Fruit fly (Drosophila melanogaster) whole organism, embryonic: ENCODE measurements around the gene CG13062.

Source experiments
- Aef1 ChIP-seq: fragments of 200-800 bp; sonication (Bioruptor generic); IDR thresholded peaks from 3 replicates; pipeline ENCODE4 v1.3.6; 2022; ENCODE audit warnings: missing biosample characterization, missing genetic modification characterization
- Atf-2 ChIP-seq: fragments of 200-800 bp; sonication (Bioruptor generic); optimal IDR thresholded peaks from 2 replicates; lab custom pipeline; 2016; ENCODE audit warnings: missing biosample characterization, missing genetic modification characterization
- CG10959 ChIP-seq: fragments of 200-800 bp; sonication (Bioruptor generic); IDR thresholded peaks from 2 replicates; pipeline ENCODE4 v1.3.6; 2022; ENCODE audit warnings: missing biosample characterization, missing genetic modification characterization
- CG11247 ChIP-seq: fragments of 200-800 bp; sonication (Bioruptor generic); IDR thresholded peaks from 2 replicates; pipeline ENCODE4 v1.3.6; 2022; ENCODE audit warnings: missing biosample characterization, missing genetic modification characterization
- CG12769 ChIP-seq: fragments of 200-800 bp; sonication (Bioruptor generic); optimal IDR thresholded peaks from 2 replicates; lab custom pipeline; 2019; ENCODE audit warnings: missing biosample characterization, mild to moderate bottlenecking, missing genetic modification characterization, moderate library complexity
- CG13287 ChIP-seq: fragments of 200-800 bp; sonication (Bioruptor generic); IDR thresholded peaks from 2 replicates; pipeline ENCODE4 v1.3.6; 2022; ENCODE audit warnings: missing biosample characterization, missing genetic modification characterization; ENCODE audit not compliant: partially characterized antibody
- CG15269 ChIP-seq: fragments of 200-800 bp; sonication (Bioruptor generic); optimal IDR thresholded peaks from 2 replicates; lab custom pipeline; 2018; ENCODE audit warnings: missing biosample characterization, mild to moderate bottlenecking, missing genetic modification characterization, moderate library complexity
- CG1602 ChIP-seq: fragments of 200-800 bp; sonication (Bioruptor generic); optimal IDR thresholded peaks from 3 replicates; lab custom pipeline; 2016; ENCODE audit warnings: missing biosample characterization, missing genetic modification characterization
- CG18262 ChIP-seq: fragments of 200-800 bp; optimal IDR thresholded peaks from 3 replicates; lab custom pipeline; 2019; ENCODE audit warnings: missing biosample characterization, mild to moderate bottlenecking, missing genetic modification characterization, moderate library complexity
- CG2116 ChIP-seq: fragments of 200-800 bp; sonication (Bioruptor generic); optimal IDR thresholded peaks from 3 replicates; lab custom pipeline; 2018; ENCODE audit warnings: missing biosample characterization, mild to moderate bottlenecking, missing genetic modification characterization
- CG2129 ChIP-seq: fragments of 200-800 bp; sonication (Bioruptor generic); IDR thresholded peaks from 2 replicates; pipeline ENCODE4 v1.3.6; 2022; ENCODE audit warnings: missing biosample characterization, missing genetic modification characterization; ENCODE audit not compliant: partially characterized antibody
- CG2202 ChIP-seq: fragments of 200-800 bp; sonication (Bioruptor generic); optimal IDR thresholded peaks from 2 replicates; lab custom pipeline; 2018; ENCODE audit warnings: missing biosample characterization, mild to moderate bottlenecking, missing genetic modification characterization
- CG31365 ChIP-seq: fragments of 200-800 bp; sonication (Bioruptor generic); optimal IDR thresholded peaks from 2 replicates; lab custom pipeline; 2018; ENCODE audit warnings: missing biosample characterization, mild to moderate bottlenecking, missing genetic modification characterization
- CG32772 ChIP-seq: fragments of 200-800 bp; sonication (Bioruptor generic); IDR thresholded peaks from 2 replicates; pipeline ENCODE4 v1.3.6; 2022; ENCODE audit warnings: missing biosample characterization, missing genetic modification characterization
- CG5953 ChIP-seq: fragments of 200-800 bp; sonication (Bioruptor generic); IDR thresholded peaks from 2 replicates; pipeline ENCODE4 v1.3.6; 2022; ENCODE audit warnings: missing biosample characterization, missing genetic modification characterization
- CG6654 ChIP-seq: fragments of 200-800 bp; sonication (Bioruptor generic); optimal IDR thresholded peaks from 2 replicates; lab custom pipeline; 2017; ENCODE audit warnings: missing biosample characterization, mild to moderate bottlenecking, missing genetic modification characterization
- CG6689 ChIP-seq: fragments of 200-800 bp; sonication (Bioruptor generic); IDR thresholded peaks from 2 replicates; pipeline ENCODE4 v1.3.6; 2022; ENCODE audit warnings: missing biosample characterization, missing genetic modification characterization
- CG7372 ChIP-seq: fragments of 200-800 bp; sonication (Bioruptor generic); IDR thresholded peaks from 2 replicates; pipeline ENCODE4 v1.3.6; 2022; ENCODE audit warnings: missing biosample characterization, missing genetic modification characterization
- CG7928 ChIP-seq: fragments of 200-800 bp; sonication (Bioruptor generic); optimal IDR thresholded peaks from 2 replicates; lab custom pipeline; 2017; ENCODE audit warnings: missing biosample characterization, mild to moderate bottlenecking, missing genetic modification characterization
- CG8478 ChIP-seq: fragments of >200 bp; optimal IDR thresholded peaks from 2 replicates; lab custom pipeline; 2018
- CG9437 ChIP-seq: fragments of 200-800 bp; sonication (Bioruptor generic); optimal IDR thresholded peaks from 2 replicates; lab custom pipeline; 2018; ENCODE audit warnings: missing biosample characterization, mild to moderate bottlenecking, missing genetic modification characterization
- CoRest ChIP-seq: fragments of 200-800 bp; sonication (Bioruptor generic); optimal IDR thresholded peaks from 3 replicates; lab custom pipeline; 2018; ENCODE audit warnings: missing biosample characterization, mild to moderate bottlenecking, missing genetic modification characterization, moderate library complexity
- Dfd ChIP-seq, 2 experiments: fragments of >200 bp; optimal IDR thresholded peaks; 2 replicates each; lab custom pipeline; 2017; ENCODE audit warnings: missing biosample characterization in 2 of 2, missing genetic modification characterization in 2 of 2
- Dref ChIP-seq: fragments of 200-800 bp; sonication (Bioruptor generic); IDR thresholded peaks from 2 replicates; pipeline ENCODE4 v1.3.6; 2022; ENCODE audit warnings: missing biosample characterization, missing genetic modification characterization
- E2f1 ChIP-seq: fragments of 200-800 bp; sonication (Bioruptor generic); IDR thresholded peaks from 2 replicates; pipeline ENCODE4 v1.3.6; 2022; ENCODE audit warnings: missing biosample characterization, missing genetic modification characterization
- Ets65A ChIP-seq: fragments of 200-800 bp; sonication (Bioruptor generic); peaks from one replicate; lab custom pipeline; 2016; ENCODE audit warnings: missing biosample characterization, missing genetic modification characterization
- Fer2 ChIP-seq: fragments of 200-800 bp; sonication (Bioruptor generic); optimal IDR thresholded peaks from 2 replicates; lab custom pipeline; 2018; ENCODE audit warnings: missing biosample characterization, mild to moderate bottlenecking, missing genetic modification characterization, moderate library complexity
- Gsc ChIP-seq: fragments of 200-800 bp; sonication (Bioruptor generic); IDR thresholded peaks from 2 replicates; pipeline ENCODE4 v1.3.6; 2022; ENCODE audit warnings: missing biosample characterization, missing genetic modification characterization
- Hey ChIP-seq: fragments of 200-800 bp; sonication (Bioruptor generic); optimal IDR thresholded peaks from 3 replicates; lab custom pipeline; 2018; ENCODE audit warnings: missing biosample characterization, mild to moderate bottlenecking, missing genetic modification characterization
- MESR4 ChIP-seq: fragments of 200-800 bp; sonication (Bioruptor generic); optimal IDR thresholded peaks from 2 replicates; lab custom pipeline; 2018; ENCODE audit warnings: missing biosample characterization, mild to moderate bottlenecking, missing genetic modification characterization, moderate library complexity
- Nf-YC ChIP-seq: fragments of 200-800 bp; optimal IDR thresholded peaks from 3 replicates; lab custom pipeline; 2019; ENCODE audit warnings: missing biosample characterization, mild to moderate bottlenecking, missing genetic modification characterization, moderate library complexity
- Optix ChIP-seq: fragments of 200-800 bp; sonication (Bioruptor generic); IDR thresholded peaks from 3 replicates; pipeline ENCODE4 v1.3.6; 2022; ENCODE audit warnings: missing biosample characterization, missing genetic modification characterization
- PHDP ChIP-seq: fragments of 200-800 bp; sonication (Bioruptor generic); optimal IDR thresholded peaks from 3 replicates; lab custom pipeline; 2018; ENCODE audit warnings: missing biosample characterization, mild to moderate bottlenecking, missing genetic modification characterization, moderate library complexity
- Vsx1 ChIP-seq: fragments of 200-800 bp; sonication (Bioruptor generic); optimal IDR thresholded peaks from 2 replicates; lab custom pipeline; 2017; ENCODE audit warnings: missing biosample characterization, mild to moderate bottlenecking, missing genetic modification characterization, missing genetic modification reagents
- Xbp1 ChIP-seq: fragments of 200-800 bp; sonication (Bioruptor generic); optimal IDR thresholded peaks from 3 replicates; lab custom pipeline; 2016; ENCODE audit warnings: missing biosample characterization, mild to moderate bottlenecking, missing genetic modification characterization
- cg ChIP-seq: fragments of 200-800 bp; sonication (Bioruptor generic); optimal IDR thresholded peaks from 3 replicates; lab custom pipeline; 2019; ENCODE audit warnings: missing biosample characterization, mild to moderate bottlenecking, missing genetic modification characterization, moderate library complexity
- chm ChIP-seq: fragments of 200-800 bp; sonication (Bioruptor generic); IDR thresholded peaks from 2 replicates; pipeline ENCODE4 v1.3.6; 2022; ENCODE audit warnings: missing biosample characterization, missing genetic modification characterization
- crp ChIP-seq, 2 experiments: fragments of 200-800 bp; sonication (Bioruptor generic); optimal IDR thresholded peaks; 2 replicates in 1 of 2; 3 replicates in 1 of 2; lab custom pipeline; 2017; ENCODE audit warnings: missing biosample characterization in 2 of 2, missing genetic modification characterization in 2 of 2, mild to moderate bottlenecking in 1 of 2, moderate library complexity in 1 of 2
- da ChIP-seq: fragments of 200-800 bp; sonication (Bioruptor generic); optimal IDR thresholded peaks from 2 replicates; lab custom pipeline; 2016; ENCODE audit warnings: missing biosample characterization, missing genetic modification characterization
- grau ChIP-seq: fragments of 200-800 bp; optimal IDR thresholded peaks from 3 replicates; lab custom pipeline; 2019; ENCODE audit warnings: missing biosample characterization, mild to moderate bottlenecking, missing genetic modification characterization, moderate library complexity
- gsb ChIP-seq: fragments of 200-800 bp; sonication (Bioruptor generic); IDR thresholded peaks from 2 replicates; pipeline ENCODE4 v1.3.6; 2022; ENCODE audit warnings: missing biosample characterization, missing genetic modification characterization
- ham ChIP-seq: fragments of 200-800 bp; sonication (Bioruptor generic); IDR thresholded peaks from 2 replicates; pipeline ENCODE4 v1.3.6; 2022; ENCODE audit warnings: missing biosample characterization, missing genetic modification characterization
- pfk ChIP-seq: fragments of 200-800 bp; sonication (Bioruptor generic); optimal IDR thresholded peaks from 2 replicates; lab custom pipeline; 2018; ENCODE audit warnings: missing biosample characterization, mild to moderate bottlenecking, missing genetic modification characterization, moderate library complexity
- phol ChIP-seq: fragments of 200-800 bp; sonication (Bioruptor generic); optimal IDR thresholded peaks from 3 replicates; lab custom pipeline; 2018; ENCODE audit warnings: missing biosample characterization, mild to moderate bottlenecking, missing genetic modification characterization, moderate library complexity
- run ChIP-seq: fragments of 200-800 bp; sonication (Bioruptor generic); optimal IDR thresholded peaks from 3 replicates; lab custom pipeline; 2018; ENCODE audit warnings: missing biosample characterization, mild to moderate bottlenecking, missing genetic modification characterization
- sens-2 ChIP-seq: fragments of 200-800 bp; sonication (Bioruptor generic); IDR thresholded peaks from 2 replicates; pipeline ENCODE4 v1.3.6; 2022; ENCODE audit warnings: missing biosample characterization, missing genetic modification characterization
- shn ChIP-seq: fragments of 200-800 bp; sonication (Bioruptor generic); optimal IDR thresholded peaks from 3 replicates; lab custom pipeline; 2016; ENCODE audit warnings: missing biosample characterization, missing genetic modification characterization
- sim ChIP-seq: fragments of 200-800 bp; sonication (Bioruptor generic); IDR thresholded peaks from 2 replicates; pipeline ENCODE4 v1.3.6; 2022; ENCODE audit warnings: missing biosample characterization, missing genetic modification characterization
- sna ChIP-seq: fragments of 200-800 bp; sonication (Bioruptor generic); IDR thresholded peaks from 2 replicates; pipeline ENCODE4 v1.3.6; 2022; ENCODE audit warnings: missing biosample characterization, missing genetic modification characterization; ENCODE audit not compliant: partially characterized antibody
- stwl ChIP-seq: fragments of 200-800 bp; sonication (Bioruptor generic); optimal IDR thresholded peaks from 3 replicates; lab custom pipeline; 2018; ENCODE audit warnings: missing biosample characterization, mild to moderate bottlenecking, missing genetic modification characterization, moderate library complexity
- tna ChIP-seq: fragments of 200-800 bp; sonication (Bioruptor generic); IDR thresholded peaks from 2 replicates; pipeline ENCODE4 v1.3.6; 2022; ENCODE audit warnings: missing biosample characterization, missing genetic modification characterization; ENCODE audit not compliant: partially characterized antibody
- vnd ChIP-seq: fragments of 200-800 bp; sonication (Bioruptor generic); IDR thresholded peaks from 3 replicates; pipeline ENCODE4 v1.3.6; 2022; ENCODE audit warnings: missing biosample characterization, missing genetic modification characterization; ENCODE audit not compliant: partially characterized antibody

Gene CG13062

dm6 chr3L:16309972-16310371 is 4.1 kb upstream of the CG13062 start (continued):
- TF ChIP-seq CG13287 (GFP tag; lab: Robert Waterston, UW) (no peak), Dref (no peak), sim (GFP tag; lab: Robert Waterston, UW) (no peak), Hey (tag; lab: Kevin White, UChicago) (no peak), CG18262 (tag; lab: Kevin White, UChicago) (no peak), CG9437 (GFP tag; lab: Kevin White, UChicago) (no peak), CG2202 (tag; lab: Kevin White, UChicago) (no peak), CG32772 (GFP tag; lab: Robert Waterston, UW) (no peak), ham (GFP tag; lab: Robert Waterston, UW) (no peak), CG7928 (GFP tag; lab: Kevin White, UChicago) (no peak), gsb (GFP tag; lab: Robert Waterston, UW) (no peak), chm (GFP tag; lab: Robert Waterston, UW) (no peak), CG2116 (GFP tag; lab: Kevin White, UChicago) (no peak), CG6689 (GFP tag; lab: Robert Waterston, UW) (no peak), run (no peak), CG2129 (GFP tag; lab: Robert Waterston, UW) (no peak), Vsx1 (GFP tag; lab: Kevin White, UChicago) (no peak), stwl (no peak), CG11247 (peak; percentile 49), grau (tag; lab: Kevin White, UChicago) (no peak), sens-2 (no peak), crp (GFP tag; optimal IDR thresholded peaks at IDR 0.05; lab: Kevin White, UChicago) (no peak), CG10959 (GFP tag; lab: Robert Waterston, UW) (no peak), CG31365 (tag; lab: Kevin White, UChicago) (no peak), Gsc (GFP tag; lab: Robert Waterston, UW) (no peak), Optix (GFP tag; lab: Robert Waterston, UW) (no peak), vnd (GFP tag; lab: Robert Waterston, UW) (no peak), Aef1 (0 out of 3 replicates have a peak, but pooled peaks have one; percentile 33), Atf-2 (GFP tag; lab: Kevin White, UChicago) (no peak), sna (GFP tag; lab: Robert Waterston, UW) (no peak), pfk (GFP tag; lab: Kevin White, UChicago) (no peak), tna (GFP tag; lab: Robert Waterston, UW) (no peak), shn (no peak), phol (tag; lab: Kevin White, UChicago) (no peak), Xbp1 (GFP tag; lab: Kevin White, UChicago) (no peak), CG12769 (tag; lab: Kevin White, UChicago) (peak; percentile 54), CG7372 (GFP tag; lab: Robert Waterston, UW) (0 out of 2 replicates have a peak, but pooled peaks have one; percentile 11), CG5953 (no peak), CG1602 (GFP tag; lab: Kevin White, UChicago) (no peak), Dfd (GFP tag; optimal IDR thresholded peaks at IDR 0.05; lab: Kevin White, UChicago) (no peak), CG8478 (lab: Kevin White, UChicago) (no peak), PHDP (tag; lab: Kevin White, UChicago) (no peak), Nf-YC (no peak), cg (GFP tag; lab: Kevin White, UChicago) (no peak), Fer2 (tag; lab: Kevin White, UChicago) (no peak), CG6654 (GFP tag; lab: Kevin White, UChicago) (no peak), da (no peak), MESR4 (GFP tag; lab: Kevin White, UChicago) (no peak), E2f1 (GFP tag; lab: Robert Waterston, UW) (no peak), CG15269 (tag; lab: Kevin White, UChicago) (peak; percentile 10), CoRest (tag; lab: Kevin White, UChicago) (no peak), Ets65A (GFP tag; lab: Kevin White, UChicago) (no peak)
